Worm (Caenorhabditis elegans) whole organism, L3 larva: ENCODE measurements around the gene F22F7.4.

Experiments used
- ZK546.5 ChIP-seq: sonication (generic microtip); optimal IDR thresholded peaks from 2 replicates; lab custom pipeline; 2017; ENCODE audit warnings: missing biosample characterization, missing genetic modification characterization
- ceh-16 ChIP-seq: sonication (generic microtip); optimal IDR thresholded peaks from 2 replicates; lab custom pipeline; 2017; ENCODE audit warnings: missing biosample characterization, missing genetic modification characterization
- daf-12 ChIP-seq: fragments of 150-350 bp; optimal IDR thresholded peaks from 2 replicates; lab custom pipeline; 2014; ENCODE audit warnings: missing biosample characterization, missing genetic modification reagents, missing genetic modification characterization
- egl-5 ChIP-seq: fragments of 150-350 bp; optimal IDR thresholded peaks from 2 replicates; lab custom pipeline; 2017; ENCODE audit warnings: missing biosample characterization, missing genetic modification reagents, missing genetic modification characterization, inconsistent platforms
- fkh-10 ChIP-seq: sonication (generic microtip); optimal IDR thresholded peaks from 2 replicates; lab custom pipeline; 2017; ENCODE audit warnings: missing biosample characterization, missing genetic modification reagents, missing genetic modification characterization
- mml-1 ChIP-seq: fragments of 150-350 bp; sonication (generic microtip); optimal IDR thresholded peaks from 3 replicates; lab custom pipeline; 2014; ENCODE audit warnings: missing biosample characterization, missing genetic modification characterization
- nhr-11 ChIP-seq: fragments of 150-350 bp; optimal IDR thresholded peaks from 2 replicates; lab custom pipeline; 2014; ENCODE audit warnings: missing biosample characterization, missing genetic modification characterization
- nhr-28 ChIP-seq: fragments of 150-350 bp; optimal IDR thresholded peaks from 2 replicates; lab custom pipeline; 2014; ENCODE audit warnings: missing biosample characterization, missing genetic modification characterization
- nhr-76 ChIP-seq: fragments of 150-350 bp; sonication (generic microtip); optimal IDR thresholded peaks from 5 replicates; lab custom pipeline; 2014; ENCODE audit warnings: missing biosample characterization, missing genetic modification characterization
- nhr-77 ChIP-seq: fragments of 150-350 bp; optimal IDR thresholded peaks from 2 replicates; lab custom pipeline; 2014; ENCODE audit warnings: missing biosample characterization, missing genetic modification characterization
- pha-4 ChIP-seq: fragments of 150-350 bp; optimal IDR thresholded peaks from 2 replicates; lab custom pipeline; 2014; ENCODE audit warnings: missing biosample characterization, missing genetic modification reagents, missing genetic modification characterization
- sea-2 ChIP-seq: fragments of 150-350 bp; sonication (generic microtip); optimal IDR thresholded peaks from 4 replicates; lab custom pipeline; 2014; ENCODE audit warnings: missing biosample characterization, missing genetic modification reagents, missing genetic modification characterization
- unc-39 ChIP-seq: sonication (generic microtip); optimal IDR thresholded peaks from 4 replicates; lab custom pipeline; 2017; ENCODE audit warnings: missing biosample characterization, missing genetic modification characterization
- unc-62 ChIP-seq: fragments of 150-350 bp; sonication (generic microtip); optimal IDR thresholded peaks from 4 replicates; lab custom pipeline; 2014; ENCODE audit warnings: missing biosample characterization, missing genetic modification reagents, missing genetic modification characterization

ce11 chrV:2153274-2153673, 47.4 kb upstream of the F22F7.4 start, which contains the start of gene srbc-23:
- no peak for TF ChIP-seq sea-2
- no peak for TF ChIP-seq nhr-77 (tag; lab: Kevin White, UChicago)
- TF ChIP-seq fkh-10 = no peak
- no peak for TF ChIP-seq mml-1
- no peak for TF ChIP-seq pha-4 (tag; lab: Kevin White, UChicago)
- no peak for TF ChIP-seq unc-62
- no peak for TF ChIP-seq unc-39 (tag; lab: Kevin White, UChicago)
- no peak for TF ChIP-seq ceh-16 (tag; lab: Kevin White, UChicago)
- TF ChIP-seq nhr-76 (tag; lab: Kevin White, UChicago) = no peak
- TF ChIP-seq nhr-11 (tag; lab: Kevin White, UChicago) = no peak
- no peak for TF ChIP-seq nhr-28
- TF ChIP-seq egl-5 (tag; lab: Kevin White, UChicago) = no peak
- no peak for TF ChIP-seq daf-12
- no peak for TF ChIP-seq ZK546.5 (tag; lab: Kevin White, UChicago)
